Fruit fly (Drosophila melanogaster) whole organism, wandering third instar larva: ENCODE results near the gene CG7519.
A peak's percentile ranks its signal among the peaks of the same experiment; 100 is the strongest.

ENCODE experiments used
- Abd-B ChIP-seq: fragments of >200 bp; optimal IDR thresholded peaks from 2 replicates; lab custom pipeline; 2017; ENCODE audit warnings: missing biosample characterization, missing genetic modification characterization
- CG32264 ChIP-seq: fragments of 200-800 bp; sonication (Bioruptor generic); optimal IDR thresholded peaks from 2 replicates; lab custom pipeline; 2016; ENCODE audit warnings: missing biosample characterization, missing genetic modification characterization
- CG9705 ChIP-seq: fragments of 200-800 bp; sonication (Bioruptor generic); optimal IDR thresholded peaks from 2 replicates; lab custom pipeline; 2018; ENCODE audit warnings: missing biosample characterization, mild to moderate bottlenecking, missing genetic modification characterization
- CrebA ChIP-seq: fragments of 200-800 bp; sonication (Bioruptor generic); optimal IDR thresholded peaks from 2 replicates; lab custom pipeline; 2016; ENCODE audit warnings: missing biosample characterization, mild to moderate bottlenecking, missing genetic modification characterization, borderline replicate concordance
- Dfd ChIP-seq: fragments of >200 bp; optimal IDR thresholded peaks from 2 replicates; lab custom pipeline; 2017; ENCODE audit warnings: missing biosample characterization, missing genetic modification characterization
- Dif ChIP-seq: fragments of 200-275, 200-300 bp; sonication (Bioruptor generic); optimal IDR thresholded peaks from 2 replicates; lab custom pipeline; 2018; ENCODE audit warnings: missing biosample characterization, missing genetic modification characterization; ENCODE audit not compliant: partially characterized antibody
- GATAd ChIP-seq: sonication (Bioruptor generic); optimal IDR thresholded peaks from 2 replicates; lab custom pipeline; 2016; ENCODE audit warnings: missing biosample characterization, missing genetic modification characterization
- HLH106 ChIP-seq: fragments of 200-800 bp; optimal IDR thresholded peaks from 3 replicates; lab custom pipeline; 2019; ENCODE audit warnings: missing biosample characterization, mild to moderate bottlenecking, missing genetic modification characterization, moderate library complexity
- Hnf4 ChIP-seq: fragments of 200-800 bp; sonication (Bioruptor generic); optimal IDR thresholded peaks from 2 replicates; lab custom pipeline; 2016; ENCODE audit warnings: missing biosample characterization, mild to moderate bottlenecking, missing genetic modification characterization
- Hr78 ChIP-seq: fragments of >200 bp; optimal IDR thresholded peaks from 2 replicates; lab custom pipeline; 2017; ENCODE audit warnings: missing biosample characterization, missing genetic modification characterization
- Hr83 ChIP-seq: fragments of 200-300 bp; sonication (Bioruptor generic); optimal IDR thresholded peaks from 2 replicates; lab custom pipeline; 2016; ENCODE audit warnings: missing biosample characterization, mild to moderate bottlenecking, missing genetic modification characterization, moderate library complexity; ENCODE audit not compliant: poor library complexity, severe bottlenecking
- Jra ChIP-seq: sonication (Bioruptor generic); optimal IDR thresholded peaks from 2 replicates; lab custom pipeline; 2016; ENCODE audit warnings: missing biosample characterization, missing genetic modification characterization
- Mio ChIP-seq: sonication (Bioruptor generic); optimal IDR thresholded peaks from 2 replicates; lab custom pipeline; 2016; ENCODE audit warnings: missing biosample characterization, missing genetic modification characterization
- Myc ChIP-seq: fragments of >200 bp; optimal IDR thresholded peaks from 2 replicates; lab custom pipeline; 2017
- N ChIP-seq: fragments of >200 bp; optimal IDR thresholded peaks from 2 replicates; lab custom pipeline; 2018; ENCODE audit warnings: missing biosample characterization, missing external identifiers, missing genetic modification characterization
- OdsH ChIP-seq: fragments of 200-800 bp; sonication (Bioruptor generic); optimal IDR thresholded peaks from 2 replicates; lab custom pipeline; 2016; ENCODE audit warnings: missing biosample characterization, mild to moderate bottlenecking, missing genetic modification characterization
- Rel ChIP-seq, 2 experiments: fragments of 200-800 bp; sonication (Bioruptor generic) in 1 of 2; optimal IDR thresholded peaks; 2 replicates in 1 of 2; 3 replicates in 1 of 2; lab custom pipeline; 2016 to 2019; ENCODE audit warnings: mild to moderate bottlenecking in 2 of 2, missing biosample characterization in 2 of 2, missing genetic modification characterization in 2 of 2, moderate library complexity in 1 of 2
- Sp1 ChIP-seq: fragments of 200-800 bp; sonication (Bioruptor generic); optimal IDR thresholded peaks from 3 replicates; lab custom pipeline; 2019; ENCODE audit warnings: missing biosample characterization, mild to moderate bottlenecking, missing genetic modification characterization, moderate library complexity
- Vsx2 ChIP-seq: fragments of 200-300, 225-300 bp; sonication (Bioruptor generic); optimal IDR thresholded peaks from 2 replicates; lab custom pipeline; 2018; ENCODE audit warnings: missing biosample characterization, missing genetic modification characterization; ENCODE audit not compliant: partially characterized antibody
- br ChIP-seq: fragments of 200-800 bp; sonication (Bioruptor generic); optimal IDR thresholded peaks from 2 replicates; lab custom pipeline; 2016; ENCODE audit warnings: missing biosample characterization, missing genetic modification characterization
- brk ChIP-seq: fragments of 200-800 bp; sonication (Bioruptor generic); optimal IDR thresholded peaks from 2 replicates; lab custom pipeline; 2016; ENCODE audit warnings: missing biosample characterization, mild to moderate bottlenecking, missing genetic modification characterization
- dl ChIP-seq, 2 experiments: fragments of 175-275, 200-275 bp in 1 of 2; fragments of 200-275 bp in 1 of 2; sonication (Bioruptor generic); optimal IDR thresholded peaks; lab custom pipeline; 2018; ENCODE audit warnings: mild to moderate bottlenecking in 2 of 2, missing biosample characterization in 2 of 2, missing genetic modification characterization in 2 of 2, moderate library complexity in 2 of 2; ENCODE audit not compliant: partially characterized antibody in 2 of 2, insufficient read depth in 1 of 2
- dmrt93B ChIP-seq: fragments of 200-800 bp; sonication (Bioruptor generic); optimal IDR thresholded peaks from 2 replicates; lab custom pipeline; 2018; ENCODE audit warnings: missing biosample characterization, mild to moderate bottlenecking, missing genetic modification characterization
- dsf ChIP-seq: sonication (Bioruptor generic); optimal IDR thresholded peaks from 2 replicates; lab custom pipeline; 2016; ENCODE audit warnings: missing biosample characterization, missing genetic modification characterization, borderline replicate concordance
- ey ChIP-seq: fragments of 200-800 bp; sonication (Bioruptor generic); optimal IDR thresholded peaks from 2 replicates; lab custom pipeline; 2016; ENCODE audit warnings: missing biosample characterization, missing genetic modification characterization
- foxo ChIP-seq, 2 experiments: fragments of 200-800 bp; sonication (Bioruptor generic); optimal IDR thresholded peaks; 2 replicates in 1 of 2; 3 replicates in 1 of 2; lab custom pipeline; 2016 to 2017; ENCODE audit warnings: missing biosample characterization in 2 of 2, missing genetic modification characterization in 2 of 2
- fru ChIP-seq: fragments of 200-800 bp; sonication (Bioruptor generic); optimal IDR thresholded peaks from 3 replicates; lab custom pipeline; 2016; ENCODE audit warnings: missing biosample characterization, mild to moderate bottlenecking, missing genetic modification characterization
- h ChIP-seq: fragments of 200-800 bp; sonication (Bioruptor generic); optimal IDR thresholded peaks from 3 replicates; lab custom pipeline; 2016; ENCODE audit warnings: missing biosample characterization, mild to moderate bottlenecking, missing genetic modification characterization
- jim ChIP-seq: fragments of 175-275, 200-325 bp; sonication (Bioruptor generic); optimal IDR thresholded peaks from 2 replicates; lab custom pipeline; 2016; ENCODE audit warnings: missing biosample characterization, mild to moderate bottlenecking, missing genetic modification characterization
- lola ChIP-seq: fragments of >200 bp; optimal IDR thresholded peaks from 2 replicates; lab custom pipeline; 2017; ENCODE audit warnings: missing biosample characterization, missing genetic modification characterization
- pan ChIP-seq: fragments of >200 bp; optimal IDR thresholded peaks from 2 replicates; lab custom pipeline; 2017
- psq ChIP-seq: fragments of 200-800 bp; sonication (Bioruptor generic); optimal IDR thresholded peaks from 3 replicates; lab custom pipeline; 2017; ENCODE audit warnings: missing biosample characterization, mild to moderate bottlenecking, missing genetic modification characterization, moderate library complexity
- rgr ChIP-seq: fragments of 200-800 bp; sonication (Bioruptor generic); optimal IDR thresholded peaks from 3 replicates; lab custom pipeline; 2016; ENCODE audit warnings: missing biosample characterization, mild to moderate bottlenecking, missing genetic modification characterization
- sage ChIP-seq: fragments of 200-800 bp; sonication (Bioruptor generic); optimal IDR thresholded peaks from 2 replicates; lab custom pipeline; 2016; ENCODE audit warnings: missing biosample characterization, mild to moderate bottlenecking, missing genetic modification characterization
- sv ChIP-seq: fragments of 200-800 bp; sonication (Bioruptor generic); optimal IDR thresholded peaks from 3 replicates; lab custom pipeline; 2016; ENCODE audit warnings: missing biosample characterization, missing genetic modification characterization
- tai ChIP-seq: sonication (Bioruptor generic); optimal IDR thresholded peaks from 2 replicates; lab custom pipeline; 2016; ENCODE audit warnings: missing biosample characterization, missing genetic modification characterization
- usp ChIP-seq: fragments of >200 bp; optimal IDR thresholded peaks from 2 replicates; lab custom pipeline; 2017; ENCODE audit warnings: missing biosample characterization, missing genetic modification characterization
- woc ChIP-seq: sonication (Bioruptor generic); optimal IDR thresholded peaks from 2 replicates; lab custom pipeline; 2016; ENCODE audit warnings: missing biosample characterization, mild to moderate bottlenecking, missing genetic modification characterization

Gene CG7519

DNA sequence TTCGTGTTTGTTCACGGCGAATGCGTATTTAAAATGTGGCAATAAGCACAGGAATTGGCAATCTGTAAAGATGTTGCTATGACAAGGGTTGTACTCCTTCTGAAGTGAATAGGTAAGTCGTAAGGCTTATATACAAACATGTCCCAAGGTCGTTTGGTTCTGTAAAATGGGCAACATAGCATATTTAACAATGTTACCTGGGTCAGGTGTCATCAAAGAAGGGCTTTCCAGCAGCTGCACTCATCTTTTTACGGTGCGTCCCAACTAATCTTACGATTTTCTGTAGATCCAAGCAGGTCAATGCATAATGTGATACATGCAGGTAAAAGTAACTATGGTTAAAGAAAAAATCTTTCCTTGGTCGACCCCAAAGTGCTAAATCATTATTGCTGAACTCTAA is 2.4 kb upstream of the CG7519 start, which contains the start of gene Neu2:
TSS of gene Neu2 (minus strand) at position 101 of the 400 bp plus-strand sequence.
- TF ChIP-seq lola (GFP tag; lab: Kevin White, UChicago), result no peak

DNA sequence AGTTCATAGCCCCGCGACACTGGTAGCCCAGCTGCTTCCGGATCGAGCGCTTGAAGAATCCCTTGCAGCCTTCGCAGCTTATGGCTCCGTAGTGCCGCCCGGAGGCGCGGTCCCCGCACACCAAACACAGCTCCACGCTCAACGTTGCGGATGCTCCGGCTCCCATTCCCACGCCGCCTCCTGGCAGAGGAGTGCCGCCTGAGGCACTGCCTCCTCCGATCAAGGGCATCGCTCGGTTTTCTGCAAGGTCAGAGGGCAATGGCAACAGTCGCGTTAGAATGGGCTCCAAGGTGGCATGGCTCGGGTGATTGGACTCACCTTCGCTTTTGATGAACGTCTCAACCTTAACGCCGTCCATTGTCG is 3.6 kb downstream of the CG7519 start:
- TF ChIP-seq Rel (GFP tag; optimal IDR thresholded peaks at IDR 0.05; lab: Kevin White, UChicago) (no peak), Rel (tag; optimal IDR thresholded peaks at IDR 0.05; lab: Kevin White, UChicago) (no peak), Mio (GFP tag; lab: Kevin White, UChicago) (no peak), OdsH (GFP tag; lab: Kevin White, UChicago) (no peak)

DNA sequence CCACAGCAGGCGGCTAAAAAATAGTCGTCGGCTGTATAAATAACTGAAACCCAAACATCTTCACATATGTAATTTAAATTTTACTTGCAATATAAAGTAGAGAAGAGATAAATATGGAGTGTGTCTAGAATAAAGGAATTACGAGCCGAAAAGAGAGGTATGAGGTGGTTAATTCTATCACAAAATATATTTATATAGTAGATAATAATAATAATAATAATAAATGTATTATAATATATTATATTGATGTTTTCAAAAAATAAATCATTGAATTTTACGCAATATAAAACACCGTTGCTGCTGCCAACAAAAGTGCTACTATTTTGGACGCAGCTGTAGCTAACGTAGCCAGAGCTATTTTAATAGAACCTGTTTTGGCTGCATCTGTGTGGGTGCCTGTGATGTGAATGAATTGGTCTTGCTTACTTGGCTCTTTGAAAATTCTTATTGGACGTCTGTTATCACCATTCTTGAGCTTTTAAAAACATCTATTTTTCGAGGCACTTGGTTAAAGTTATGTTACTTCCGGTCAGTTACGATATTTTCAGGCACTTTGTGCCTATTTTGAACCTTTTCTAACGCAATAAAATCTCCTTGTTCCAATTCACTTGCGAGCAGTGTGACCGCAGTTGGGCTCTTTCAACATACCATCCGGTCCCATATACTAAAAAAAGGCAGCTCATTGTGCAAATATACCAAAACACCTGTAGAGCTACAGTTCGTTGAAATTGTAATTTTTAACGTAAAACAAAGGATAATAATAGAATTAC is 4.2 kb downstream of the CG7519 start, which contains the start of gene Hr78:
TSS of gene Hr78 (minus strand) at position 630 of the 770 bp plus-strand sequence.
- TF ChIP-seq ey (GFP tag; lab: Kevin White, UChicago) (peak; percentile 47), brk (GFP tag; lab: Kevin White, UChicago) (peak; percentile 46), Abd-B (no peak), fru (peak; percentile 64), Dif (GFP tag; lab: Kevin White, UChicago) (peak; percentile 4), dsf (peak; percentile 6), dl (GFP tag; optimal IDR thresholded peaks at IDR 0.05; lab: Kevin White, UChicago; ENCODE audit: insufficient read depth in 1 of 2, partially characterized antibody in 2 of 2) (no peak), OdsH (GFP tag; lab: Kevin White, UChicago) (peak; percentile 77), Mio (GFP tag; lab: Kevin White, UChicago) (no peak), Rel (GFP tag; optimal IDR thresholded peaks at IDR 0.05; lab: Kevin White, UChicago) (peak; percentile 5), Rel (tag; optimal IDR thresholded peaks at IDR 0.05; lab: Kevin White, UChicago) (peak; percentile 14), HLH106 (peak; percentile 78), tai (GFP tag; lab: Kevin White, UChicago) (no peak), Vsx2 (no peak), sv (no peak), jim (GFP tag; lab: Kevin White, UChicago) (no peak), Sp1 (peak; percentile 74), N (no peak), Jra (GFP tag; lab: Kevin White, UChicago) (peak; percentile 19), lola (GFP tag; lab: Kevin White, UChicago) (no peak), GATAd (GFP tag; lab: Kevin White, UChicago) (no peak), dmrt93B (peak; percentile 63), CG9705 (no peak), br (GFP tag; lab: Kevin White, UChicago) (peak; percentile 34), pan (no peak), usp (no peak), Hr78 (GFP tag; lab: Kevin White, UChicago) (no peak), foxo (GFP tag; optimal IDR thresholded peaks at IDR 0.05; lab: Kevin White, UChicago) (peak in 1 of 2 experiments; percentile 76), sage (GFP tag; lab: Kevin White, UChicago) (peak; percentile 79), psq (GFP tag; lab: Kevin White, UChicago) (peak; percentile 77), Myc (lab: Kevin White, UChicago) (no peak), rgr (GFP tag; lab: Kevin White, UChicago) (peak; percentile 74), CrebA (GFP tag; lab: Kevin White, UChicago) (no peak), CG32264 (GFP tag; lab: Kevin White, UChicago) (peak; percentile 15), Hnf4 (GFP tag; lab: Kevin White, UChicago) (peak; percentile 3), woc (GFP tag; lab: Kevin White, UChicago) (peak; percentile 42), Dfd (GFP tag; lab: Kevin White, UChicago) (no peak), Hr83 (GFP tag; lab: Kevin White, UChicago) (peak; percentile 84), h (GFP tag; lab: Kevin White, UChicago) (peak; percentile 40)
